Worm (Caenorhabditis elegans) whole organism, young adult: ENCODE results near the gene nucb-1.

ENCODE experiments used
- ama-1 ChIP-seq, 3 experiments: fragments of 150-350 bp in 1 of 3; sonication (generic microtip) in 2 of 3; optimal IDR thresholded peaks; 2 replicates each; lab custom pipeline; 2014 to 2018; ENCODE audit warnings: missing biosample characterization in 2 of 3, missing genetic modification characterization in 2 of 3, missing genetic modification reagents in 2 of 3
- aptf-2 ChIP-seq: fragments of 200-800 bp; sonication (Bioruptor generic); conservative IDR thresholded peaks from 2 replicates; pipeline ENCODE4 v1.3.6; 2022; ENCODE audit warnings: missing genetic modification reagents, missing genetic modification characterization, missing compliant biosample characterization
- xnd-1 ChIP-seq: sonication (generic microtip); optimal IDR thresholded peaks from 2 replicates; lab custom pipeline; 2016; ENCODE audit warnings: missing genotype, missing genetic modification reagents, missing genetic modification characterization, missing compliant biosample characterization

ce11 chrX:10240939-10241338 is 43.4 kb downstream of the nucb-1 start, which contains the start of gene str-74:
- TF ChIP-seq aptf-2 (GFP tag; lab: Robert Waterston, UW), result no peak
- no peak for TF ChIP-seq ama-1 (optimal IDR thresholded peaks at IDR 0.05; lab: Kevin White, UChicago)
- TF ChIP-seq ama-1 (GFP tag; optimal IDR thresholded peaks at IDR 0.05; lab: Kevin White, UChicago), result no peak
- TF ChIP-seq xnd-1 (tag; lab: Kevin White, UChicago), result no peak
